Worm (Caenorhabditis elegans): ENCODE data around the gene ttll-9.
A peak's percentile ranks its signal among the peaks of the same experiment; 100 is the strongest.

DNA sequence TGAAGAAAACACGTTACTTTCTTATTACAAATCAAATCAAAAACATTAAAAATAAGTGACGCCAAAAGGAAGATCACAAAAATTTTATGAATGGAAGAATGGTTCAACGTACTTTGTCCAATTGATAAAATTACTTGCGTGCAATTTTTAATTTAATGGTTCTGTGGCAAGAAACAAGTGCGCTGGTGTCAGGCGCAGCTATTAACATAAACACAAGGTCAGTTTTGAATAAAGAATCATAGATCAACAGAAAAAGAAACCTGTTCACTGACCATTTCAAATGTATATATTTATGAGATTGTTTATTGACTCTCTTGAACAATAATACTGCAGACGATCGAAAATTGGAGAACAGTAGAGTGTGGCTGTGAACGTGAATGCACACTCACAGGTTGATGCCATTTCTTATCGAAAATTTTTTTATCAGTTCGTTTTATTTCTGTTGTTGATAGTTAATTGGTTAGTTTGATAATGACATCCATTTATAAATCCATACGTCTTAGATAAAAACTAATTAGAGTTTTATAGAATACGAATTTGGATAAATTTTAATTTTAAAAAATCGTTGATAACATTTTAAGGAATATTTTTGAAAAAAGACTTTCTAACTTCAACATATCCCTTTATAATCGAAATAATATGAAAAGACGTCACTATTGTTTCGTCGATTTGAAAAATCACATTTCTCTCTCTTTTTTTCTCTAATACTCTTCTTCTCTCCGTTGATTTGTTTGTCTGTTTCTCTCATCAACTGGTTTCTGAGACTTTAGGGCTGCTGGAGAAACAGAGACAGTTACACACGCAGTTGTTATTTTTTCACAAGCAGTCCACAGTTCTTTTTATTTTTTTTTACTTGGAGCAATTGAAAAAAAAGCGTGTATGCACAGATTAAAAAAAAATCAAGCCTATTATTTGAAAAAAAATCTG is 6.8 kb upstream of the ttll-9 start, which contains the start of gene amx-3:
- no peak for TF ChIP-seq jun-1 (tag; optimal IDR thresholded peaks at IDR 0.05)
- peak; percentile 38 for TF ChIP-seq pha-4 (tag; optimal IDR thresholded peaks at IDR 0.05)
- TF ChIP-seq skn-1 (tag; optimal IDR thresholded peaks at IDR 0.05), result no peak
- peak; percentile 58 for TF ChIP-seq pqm-1 (tag; optimal IDR thresholded peaks at IDR 0.05)
- no peak for TF ChIP-seq unc-62 (GFP tag; optimal IDR thresholded peaks at IDR 0.05)
- TF ChIP-seq zag-1 (tag; optimal IDR thresholded peaks at IDR 0.05), result no peak
- no peak for TF ChIP-seq aly-2 (tag; optimal IDR thresholded peaks at IDR 0.05)
- no peak for TF ChIP-seq nhr-76 (tag; optimal IDR thresholded peaks at IDR 0.05)
- no peak for TF ChIP-seq nhr-12 (tag; optimal IDR thresholded peaks at IDR 0.05)
- TF ChIP-seq ztf-11 (tag; optimal IDR thresholded peaks at IDR 0.05), result no peak
